Worm (Caenorhabditis elegans): ENCODE measurements around the gene asp-4.

ce11 chrX:13264550-13264949, 43.3 kb upstream of the asp-4 start:
- 0 out of 2 replicates have a peak, but pooled peaks have one; percentile 9 for TF ChIP-seq Y95B8A.8 (GFP tag; IDR thresholded peaks at IDR 0.05)
- no peak for TF ChIP-seq unc-62 (GFP tag; optimal IDR thresholded peaks at IDR 0.05)
- TF ChIP-seq K12H6.12 (tag; optimal IDR thresholded peaks at IDR 0.05): peak; percentile 39

All from whole organism, young adult.